Worm (Caenorhabditis elegans) whole organism, L4 larva: Measurements from ENCODE around the gene trpp-11.

ENCODE experiments used
- F49E8.2 ChIP-seq: sonication (generic microtip); optimal IDR thresholded peaks from 2 replicates; lab custom pipeline; 2016; ENCODE audit warnings: missing compliant biosample characterization, mild to moderate bottlenecking, missing genetic modification characterization, borderline replicate concordance
- ama-1 ChIP-seq: fragments of 150-350 bp; optimal IDR thresholded peaks from 2 replicates; lab custom pipeline; 2014; ENCODE audit warnings: inconsistent platforms, mixed read lengths
- skn-1 ChIP-seq: fragments of 150-350 bp; optimal IDR thresholded peaks from 2 replicates; lab custom pipeline; 2014; ENCODE audit warnings: missing biosample characterization, missing genetic modification characterization

- TF ChIP-seq F49E8.2 (tag; lab: Kevin White, UChicago): no peak
- TF ChIP-seq skn-1 (tag; lab: Kevin White, UChicago): no peak
- TF ChIP-seq ama-1 (lab: Kevin White, UChicago): no peak
Measured at ce11 chrIII:834443-834815, 39.5 kb downstream of the trpp-11 start.
